Fruit fly (Drosophila melanogaster) whole organism, embryonic: ENCODE results near the gene CG10996.

ENCODE experiments used
- Asciz ChIP-seq: fragments of 200-800 bp; sonication (Bioruptor generic); optimal IDR thresholded peaks from 2 replicates; lab custom pipeline; 2017; ENCODE audit warnings: missing biosample characterization, mild to moderate bottlenecking, missing genetic modification characterization, missing genetic modification reagents
- Bteb2 ChIP-seq: fragments of 200-800 bp; sonication (Bioruptor generic); optimal IDR thresholded peaks from 2 replicates; lab custom pipeline; 2016; ENCODE audit warnings: missing biosample characterization, missing genetic modification characterization
- CG10431 ChIP-seq: fragments of 200-800 bp; sonication (Bioruptor generic); optimal IDR thresholded peaks from 3 replicates; lab custom pipeline; 2018; ENCODE audit warnings: missing biosample characterization, mild to moderate bottlenecking, missing genetic modification characterization
- CG11085 ChIP-seq: fragments of 200-800 bp; sonication (Bioruptor generic); IDR thresholded peaks from 2 replicates; pipeline ENCODE4 v1.3.6; 2022; ENCODE audit warnings: missing biosample characterization, missing genetic modification characterization
- CG1233 ChIP-seq: fragments of 200-800 bp; sonication (Bioruptor generic); optimal IDR thresholded peaks from 4 replicates; lab custom pipeline; 2018; ENCODE audit warnings: missing biosample characterization, mild to moderate bottlenecking, missing genetic modification characterization
- CG15479 ChIP-seq: fragments of 200-800 bp; sonication (Bioruptor generic); optimal IDR thresholded peaks from 3 replicates; lab custom pipeline; 2019; ENCODE audit warnings: missing biosample characterization, mild to moderate bottlenecking, missing genetic modification characterization, moderate library complexity
- CG17829 ChIP-seq: fragments of 200-800 bp; optimal IDR thresholded peaks from 2 replicates; lab custom pipeline; 2019; ENCODE audit warnings: missing biosample characterization, mild to moderate bottlenecking, missing genetic modification characterization, moderate library complexity
- CG17912 ChIP-seq: fragments of 200-800 bp; sonication (Bioruptor generic); optimal IDR thresholded peaks from 2 replicates; lab custom pipeline; 2018; ENCODE audit warnings: missing biosample characterization, mild to moderate bottlenecking, missing genetic modification characterization
- CG1832 ChIP-seq: fragments of 200-800 bp; sonication (Bioruptor generic); optimal IDR thresholded peaks from 2 replicates; lab custom pipeline; 2017; ENCODE audit warnings: missing biosample characterization, mild to moderate bottlenecking, missing genetic modification characterization, inconsistent platforms
- CG18476 ChIP-seq: fragments of 200-800 bp; sonication (Bioruptor generic); optimal IDR thresholded peaks from 2 replicates; lab custom pipeline; 2016; ENCODE audit warnings: missing biosample characterization, mild to moderate bottlenecking, missing genetic modification characterization
- CG18619 ChIP-seq: fragments of 200-800 bp; sonication (Bioruptor generic); optimal IDR thresholded peaks from 3 replicates; lab custom pipeline; 2017; ENCODE audit warnings: missing biosample characterization, mild to moderate bottlenecking, missing genetic modification characterization
- CG18764 ChIP-seq: fragments of 200-800 bp; sonication (Bioruptor generic); optimal IDR thresholded peaks from 3 replicates; lab custom pipeline; 2016; ENCODE audit warnings: missing biosample characterization, missing genetic modification characterization
- CG2202 ChIP-seq: fragments of 200-800 bp; sonication (Bioruptor generic); optimal IDR thresholded peaks from 2 replicates; lab custom pipeline; 2018; ENCODE audit warnings: missing biosample characterization, mild to moderate bottlenecking, missing genetic modification characterization
- CG2678 ChIP-seq: fragments of 200-800 bp; sonication (Bioruptor generic); optimal IDR thresholded peaks from 3 replicates; lab custom pipeline; 2019; ENCODE audit warnings: missing biosample characterization, mild to moderate bottlenecking, missing genetic modification characterization, moderate library complexity
- CG31388 ChIP-seq: fragments of 200-800 bp; sonication (Bioruptor generic); optimal IDR thresholded peaks from 2 replicates; lab custom pipeline; 2016; ENCODE audit warnings: missing biosample characterization, missing genetic modification characterization
- CG32767 ChIP-seq: fragments of 200-800 bp; sonication (Bioruptor generic); IDR thresholded peaks from 2 replicates; pipeline ENCODE4 v1.3.6; 2022; ENCODE audit warnings: missing biosample characterization, missing genetic modification characterization
- CG33557 ChIP-seq: fragments of 200-800 bp; sonication (Bioruptor generic); optimal IDR thresholded peaks from 2 replicates; lab custom pipeline; 2019; ENCODE audit warnings: missing biosample characterization, mild to moderate bottlenecking, missing genetic modification characterization, moderate library complexity
- CG43689 ChIP-seq: fragments of 200-800 bp; sonication (Bioruptor generic); IDR thresholded peaks from 2 replicates; pipeline ENCODE4 v1.3.6; 2022; ENCODE audit warnings: missing biosample characterization, missing genetic modification characterization
- CG4424 ChIP-seq: fragments of 200-800 bp; sonication (Bioruptor generic); optimal IDR thresholded peaks from 3 replicates; lab custom pipeline; 2016; ENCODE audit warnings: missing biosample characterization, missing genetic modification characterization
- CG9609 ChIP-seq: fragments of 200-800 bp; sonication (Bioruptor generic); optimal IDR thresholded peaks from 3 replicates; lab custom pipeline; 2016; ENCODE audit warnings: missing biosample characterization, missing genetic modification characterization
- Dll ChIP-seq: fragments of 200-800 bp; sonication (Bioruptor generic); IDR thresholded peaks from 4 replicates; pipeline ENCODE4 v1.3.6; 2022; ENCODE audit warnings: missing biosample characterization, missing genetic modification characterization; ENCODE audit not compliant: partially characterized antibody
- Dref ChIP-seq: fragments of 200-800 bp; sonication (Bioruptor generic); IDR thresholded peaks from 2 replicates; pipeline ENCODE4 v1.3.6; 2022; ENCODE audit warnings: missing biosample characterization, missing genetic modification characterization
- Gug ChIP-seq: fragments of 200-800 bp; sonication (Bioruptor generic); IDR thresholded peaks from 4 replicates; pipeline ENCODE4 v1.3.6; 2022; ENCODE audit warnings: missing biosample characterization, missing genetic modification characterization
- Oaz ChIP-seq: fragments of 200-800 bp; sonication (Bioruptor generic); IDR thresholded peaks from 2 replicates; pipeline ENCODE4 v1.3.6; 2022; ENCODE audit warnings: missing biosample characterization, missing genetic modification characterization
- Stat92E ChIP-seq, 3 experiments: fragments of >200 bp in 2 of 3; fragments of 200-800 bp in 1 of 3; sonication (Bioruptor generic) in 1 of 3; optimal IDR thresholded peaks; 2 replicates each; lab custom pipeline; 2017 to 2019; ENCODE audit warnings: missing biosample characterization in 3 of 3, missing genetic modification characterization in 3 of 3, mild to moderate bottlenecking in 1 of 3, moderate library complexity in 1 of 3
- Xbp1 ChIP-seq: fragments of 200-800 bp; sonication (Bioruptor generic); optimal IDR thresholded peaks from 3 replicates; lab custom pipeline; 2016; ENCODE audit warnings: missing biosample characterization, mild to moderate bottlenecking, missing genetic modification characterization
- YL-1 ChIP-seq: fragments of 200-800 bp; sonication (Bioruptor generic); optimal IDR thresholded peaks from 3 replicates; lab custom pipeline; 2017; ENCODE audit warnings: missing biosample characterization, mild to moderate bottlenecking, missing genetic modification characterization
- al ChIP-seq: fragments of 200-800 bp; sonication (Bioruptor generic); IDR thresholded peaks from 2 replicates; pipeline ENCODE4 v1.3.6; 2022; ENCODE audit warnings: missing biosample characterization, missing genetic modification characterization
- aop ChIP-seq: fragments of 200-800 bp; sonication (Bioruptor generic); IDR thresholded peaks from 2 replicates; pipeline ENCODE4 v1.3.6; 2022; ENCODE audit warnings: missing biosample characterization, missing genetic modification characterization
- ase ChIP-seq: fragments of 200-800 bp; sonication (Bioruptor generic); IDR thresholded peaks from 3 replicates; pipeline ENCODE4 v1.3.6; 2022; ENCODE audit warnings: missing biosample characterization, missing genetic modification characterization
- cas ChIP-seq: fragments of 200-800 bp; sonication (Bioruptor generic); IDR thresholded peaks from 2 replicates; pipeline ENCODE4 v1.3.6; 2022; ENCODE audit warnings: missing biosample characterization, missing genetic modification characterization
- chn ChIP-seq: fragments of 200-800 bp; sonication (Bioruptor generic); optimal IDR thresholded peaks from 2 replicates; lab custom pipeline; 2016; ENCODE audit warnings: missing biosample characterization, missing genetic modification characterization
- ci ChIP-seq: fragments of 200-800 bp; sonication (Bioruptor generic); IDR thresholded peaks from 3 replicates; pipeline ENCODE4 v1.3.6; 2022; ENCODE audit warnings: missing biosample characterization, missing genetic modification characterization
- cwo ChIP-seq: fragments of 200-800 bp; sonication (Bioruptor generic); optimal IDR thresholded peaks from 3 replicates; lab custom pipeline; 2017; ENCODE audit warnings: missing biosample characterization, missing genetic modification characterization, mild to moderate bottlenecking, moderate library complexity, missing genetic modification reagents
- da ChIP-seq: fragments of 200-800 bp; sonication (Bioruptor generic); optimal IDR thresholded peaks from 2 replicates; lab custom pipeline; 2016; ENCODE audit warnings: missing biosample characterization, missing genetic modification characterization
- eve ChIP-seq, 2 experiments: fragments of >200 bp; optimal IDR thresholded peaks; 2 replicates each; lab custom pipeline; 2017; ENCODE audit warnings: missing biosample characterization in 2 of 2, missing genetic modification characterization in 2 of 2
- gem ChIP-seq: fragments of 200-800 bp; sonication (Bioruptor generic); optimal IDR thresholded peaks from 2 replicates; lab custom pipeline; 2019; ENCODE audit warnings: missing biosample characterization, mild to moderate bottlenecking, missing genetic modification characterization, moderate library complexity
- klu ChIP-seq: fragments of 200-800 bp; sonication (Bioruptor generic); IDR thresholded peaks from 2 replicates; pipeline ENCODE4 v1.3.6; 2022; ENCODE audit warnings: missing biosample characterization, missing genetic modification characterization
- nmo ChIP-seq: fragments of 200-800 bp; sonication (Bioruptor generic); optimal IDR thresholded peaks from 2 replicates; lab custom pipeline; 2018; ENCODE audit warnings: missing biosample characterization, mild to moderate bottlenecking, missing genetic modification characterization, moderate library complexity
- p53 ChIP-seq: fragments of 200-800 bp; sonication (Bioruptor generic); optimal IDR thresholded peaks from 2 replicates; lab custom pipeline; 2016; ENCODE audit warnings: missing biosample characterization, missing genetic modification characterization
- pfk ChIP-seq: fragments of 200-800 bp; sonication (Bioruptor generic); optimal IDR thresholded peaks from 2 replicates; lab custom pipeline; 2018; ENCODE audit warnings: missing biosample characterization, mild to moderate bottlenecking, missing genetic modification characterization, moderate library complexity
- rib ChIP-seq: fragments of 200-800 bp; sonication (Bioruptor generic); IDR thresholded peaks from 2 replicates; pipeline ENCODE4 v1.3.6; 2022; ENCODE audit warnings: missing biosample characterization, missing genetic modification characterization
- slbo ChIP-seq: fragments of 200-800 bp; sonication (Bioruptor generic); IDR thresholded peaks from 2 replicates; pipeline ENCODE4 v1.3.6; 2022; ENCODE audit warnings: missing biosample characterization, missing genetic modification characterization
- slp2 ChIP-seq: fragments of 200-800 bp; sonication (Bioruptor generic); optimal IDR thresholded peaks from 2 replicates; lab custom pipeline; 2016; ENCODE audit warnings: missing biosample characterization, missing genetic modification characterization
- stwl ChIP-seq: fragments of 200-800 bp; sonication (Bioruptor generic); optimal IDR thresholded peaks from 3 replicates; lab custom pipeline; 2018; ENCODE audit warnings: missing biosample characterization, mild to moderate bottlenecking, missing genetic modification characterization, moderate library complexity
- tap ChIP-seq: fragments of 200-800 bp; optimal IDR thresholded peaks from 3 replicates; lab custom pipeline; 2019; ENCODE audit warnings: missing biosample characterization, mild to moderate bottlenecking, missing genetic modification characterization, moderate library complexity
- wek ChIP-seq: fragments of 200-800 bp; sonication (Bioruptor generic); optimal IDR thresholded peaks from 3 replicates; lab custom pipeline; 2018; ENCODE audit warnings: missing biosample characterization, mild to moderate bottlenecking, missing genetic modification characterization, moderate library complexity
- zf30C ChIP-seq: fragments of 200-800 bp; sonication (Bioruptor generic); optimal IDR thresholded peaks from 3 replicates; lab custom pipeline; 2018; ENCODE audit warnings: missing biosample characterization, mild to moderate bottlenecking, missing genetic modification characterization

CG10996 gene

DNA sequence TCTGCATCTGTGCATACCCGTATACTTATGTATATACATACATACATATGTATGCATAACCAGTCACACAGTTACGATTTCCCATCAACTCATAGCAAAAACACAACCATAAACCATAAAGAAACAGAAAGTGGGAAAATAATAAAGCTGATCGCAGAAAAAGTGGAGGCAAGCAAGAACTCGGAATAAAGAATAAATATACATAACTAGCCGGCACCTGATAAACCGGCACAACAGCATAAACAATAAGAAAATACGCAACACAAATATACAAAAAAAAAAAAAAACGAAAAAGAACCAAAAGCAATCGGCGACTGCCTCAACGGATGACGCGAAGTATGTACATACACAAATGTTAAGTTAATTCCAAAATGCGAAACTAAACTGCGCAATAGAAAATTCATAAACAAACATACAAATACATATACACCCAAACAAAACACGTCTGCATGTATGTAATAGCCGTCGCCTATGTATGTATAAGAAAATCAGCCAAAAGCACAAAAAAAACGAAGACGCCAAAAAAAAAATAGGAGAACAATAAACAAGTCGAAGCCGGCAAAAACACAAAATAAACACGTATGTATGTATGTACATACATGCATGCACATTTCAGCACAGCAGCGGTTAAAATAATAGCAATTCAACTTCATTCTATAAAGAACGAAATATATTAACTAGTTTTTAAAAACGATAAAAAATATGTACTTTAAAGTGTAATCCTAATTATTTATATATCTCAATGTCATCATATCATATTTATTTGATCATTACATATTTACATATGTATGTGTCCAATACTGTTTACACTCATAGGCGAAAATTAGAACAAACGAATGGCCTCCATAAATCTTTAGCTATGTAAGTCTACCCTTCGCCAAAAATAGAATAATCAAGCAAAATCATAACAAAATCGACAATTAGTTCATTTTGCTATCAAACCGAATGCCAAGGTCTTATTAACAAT lies 48.2 kb downstream of the CG10996 start (continued):
- TF ChIP-seq da: no peak
- peak; percentile 66; the same call in 2 of the 3 replicates for TF ChIP-seq ci (GFP tag; lab: Robert Waterston, UW)
- no peak for TF ChIP-seq CG15479 (GFP tag; lab: Kevin White, UChicago)
- peak; percentile 29 for TF ChIP-seq Asciz (GFP tag; lab: Kevin White, UChicago)
- no peak for TF ChIP-seq CG17912 (GFP tag; lab: Kevin White, UChicago)
- peak; percentile 64 for TF ChIP-seq CG17829 (tag; lab: Kevin White, UChicago)
- no peak for TF ChIP-seq chn (GFP tag; lab: Kevin White, UChicago)
- TF ChIP-seq cwo (GFP tag; lab: Kevin White, UChicago): peak; percentile 76
- TF ChIP-seq nmo (GFP tag; lab: Kevin White, UChicago): peak; percentile 58
- TF ChIP-seq p53: no peak
- TF ChIP-seq CG2202 (tag; lab: Kevin White, UChicago): no peak
- peak; percentile 36 for TF ChIP-seq CG18764 (GFP tag; lab: Kevin White, UChicago)
- TF ChIP-seq YL-1 (GFP tag; lab: Kevin White, UChicago): no peak
- no peak for TF ChIP-seq aop (GFP tag; lab: Robert Waterston, UW)
- TF ChIP-seq CG9609 (GFP tag; lab: Kevin White, UChicago): no peak
- TF ChIP-seq CG31388 (GFP tag; lab: Kevin White, UChicago): peak; percentile 15
- TF ChIP-seq eve (GFP tag; optimal IDR thresholded peaks at IDR 0.05; lab: Kevin White, UChicago): peak in 1 of 2 experiments; percentile 39
- TF ChIP-seq klu (GFP tag; lab: Robert Waterston, UW): peak; percentile 24; the same call in 1 of the 2 replicates
- TF ChIP-seq CG18476 (GFP tag; lab: Kevin White, UChicago): peak; percentile 41
- TF ChIP-seq al: peak; percentile 79
- TF ChIP-seq rib (GFP tag; lab: Robert Waterston, UW): peak; percentile 59
- peak; percentile 16 for TF ChIP-seq Bteb2 (GFP tag; lab: Kevin White, UChicago)
- peak; percentile 42 for TF ChIP-seq Xbp1
- TF ChIP-seq pfk (GFP tag; lab: Kevin White, UChicago): no peak
- TF ChIP-seq CG32767 (GFP tag; lab: Robert Waterston, UW): peak; percentile 48
- no peak for TF ChIP-seq Gug (GFP tag; lab: Robert Waterston, UW)
- no peak for TF ChIP-seq CG10431
- TF ChIP-seq CG18619: peak; percentile 57
- no peak for TF ChIP-seq slp2 (GFP tag; lab: Kevin White, UChicago)
- TF ChIP-seq tap (tag; lab: Kevin White, UChicago): peak; percentile 63
- peak; percentile 54; the same call in 1 of the 2 replicates for TF ChIP-seq Oaz
- TF ChIP-seq CG2678: peak; percentile 89
- TF ChIP-seq gem (tag; lab: Kevin White, UChicago): peak; percentile 87
- no peak for TF ChIP-seq zf30C (GFP tag; lab: Kevin White, UChicago)
- TF ChIP-seq Dll (GFP tag; lab: Robert Waterston, UW): no peak
- TF ChIP-seq CG1233: peak; percentile 29
- peak; percentile 41 for TF ChIP-seq CG4424
- no peak for TF ChIP-seq CG33557 (GFP tag; lab: Kevin White, UChicago)
- TF ChIP-seq CG1832: no peak
- peak; percentile 39; the same call in 1 of the 2 replicates for TF ChIP-seq CG11085 (GFP tag; lab: Robert Waterston, UW)
- no peak for TF ChIP-seq wek (GFP tag; lab: Kevin White, UChicago)
- TF ChIP-seq ase (GFP tag; lab: Robert Waterston, UW): peak; percentile 69; the same call in 2 of the 3 replicates
- TF ChIP-seq stwl: no peak
- TF ChIP-seq Stat92E (GFP tag; optimal IDR thresholded peaks at IDR 0.05; lab: Kevin White, UChicago): no peak
- peak; percentile 85 for TF ChIP-seq slbo
- 0 out of 2 replicates have a peak, but pooled peaks have one; percentile 43 for TF ChIP-seq CG43689 (GFP tag; lab: Robert Waterston, UW)
- peak; percentile 59; the same call in 1 of the 2 replicates for TF ChIP-seq cas (GFP tag; lab: Robert Waterston, UW)
- no peak for TF ChIP-seq Dref (GFP tag; lab: Robert Waterston, UW)
